Fruit fly (Drosophila melanogaster) whole organism, embryonic: ENCODE data around the gene CG42820.
A peak's percentile ranks its signal among the peaks of the same experiment; 100 is the strongest.

Experiments
- CG10274 ChIP-seq: fragments of 200-800 bp; sonication (Bioruptor generic); optimal IDR thresholded peaks from 3 replicates; lab custom pipeline; 2017; ENCODE audit warnings: missing biosample characterization, mild to moderate bottlenecking, missing genetic modification characterization
- CG11093 ChIP-seq: fragments of 200-800 bp; sonication (Bioruptor generic); IDR thresholded peaks from 3 replicates; pipeline ENCODE4 v1.3.6; 2022; ENCODE audit warnings: missing biosample characterization, missing genetic modification characterization
- CG11560 ChIP-seq: fragments of 200-800 bp; sonication (Bioruptor generic); IDR thresholded peaks from 3 replicates; pipeline ENCODE4 v1.3.6; 2022; ENCODE audit warnings: missing biosample characterization, missing genetic modification characterization
- CG12236 ChIP-seq: fragments of 200-800 bp; sonication (Bioruptor generic); optimal IDR thresholded peaks from 2 replicates; lab custom pipeline; 2016; ENCODE audit warnings: missing biosample characterization, missing genetic modification characterization
- CG13123 ChIP-seq: fragments of 200-800 bp; sonication (Bioruptor generic); optimal IDR thresholded peaks from 2 replicates; lab custom pipeline; 2016; ENCODE audit warnings: missing biosample characterization, missing genetic modification characterization
- CG14014 ChIP-seq: fragments of 200-800 bp; sonication (Bioruptor generic); IDR thresholded peaks from 2 replicates; pipeline ENCODE4 v1.3.6; 2022; ENCODE audit warnings: missing biosample characterization, missing genetic modification characterization
- CG14965 ChIP-seq: fragments of 200-800 bp; sonication (Bioruptor generic); optimal IDR thresholded peaks from 2 replicates; lab custom pipeline; 2016; ENCODE audit warnings: missing biosample characterization, missing genetic modification characterization, borderline replicate concordance
- CG15269 ChIP-seq: fragments of 200-800 bp; sonication (Bioruptor generic); optimal IDR thresholded peaks from 2 replicates; lab custom pipeline; 2018; ENCODE audit warnings: missing biosample characterization, mild to moderate bottlenecking, missing genetic modification characterization, moderate library complexity
- CG15696 ChIP-seq: fragments of 200-800 bp; sonication (Bioruptor generic); optimal IDR thresholded peaks from 2 replicates; lab custom pipeline; 2019; ENCODE audit warnings: missing biosample characterization, mild to moderate bottlenecking, missing genetic modification characterization, moderate library complexity
- CG16813 ChIP-seq: fragments of 200-800 bp; sonication (Bioruptor generic); IDR thresholded peaks from 3 replicates; pipeline ENCODE4 v1.3.6; 2022; ENCODE audit warnings: missing biosample characterization, missing genetic modification characterization; ENCODE audit not compliant: partially characterized antibody
- CG16863 ChIP-seq: fragments of 200-800 bp; sonication (Bioruptor generic); optimal IDR thresholded peaks from 3 replicates; lab custom pipeline; 2016; ENCODE audit warnings: missing biosample characterization, missing genetic modification characterization
- CG17359 ChIP-seq: fragments of 200-800 bp; sonication (Bioruptor generic); optimal IDR thresholded peaks from 3 replicates; lab custom pipeline; 2018; ENCODE audit warnings: missing biosample characterization, mild to moderate bottlenecking, missing genetic modification characterization, moderate library complexity
- CG17802 ChIP-seq: fragments of 200-800 bp; sonication (Bioruptor generic); optimal IDR thresholded peaks from 2 replicates; lab custom pipeline; 2018; ENCODE audit warnings: missing biosample characterization, mild to moderate bottlenecking, missing genetic modification characterization, moderate library complexity
- CG18262 ChIP-seq: fragments of 200-800 bp; optimal IDR thresholded peaks from 3 replicates; lab custom pipeline; 2019; ENCODE audit warnings: missing biosample characterization, mild to moderate bottlenecking, missing genetic modification characterization, moderate library complexity
- CG2202 ChIP-seq: fragments of 200-800 bp; sonication (Bioruptor generic); optimal IDR thresholded peaks from 2 replicates; lab custom pipeline; 2018; ENCODE audit warnings: missing biosample characterization, mild to moderate bottlenecking, missing genetic modification characterization
- CG32772 ChIP-seq: fragments of 200-800 bp; sonication (Bioruptor generic); IDR thresholded peaks from 2 replicates; pipeline ENCODE4 v1.3.6; 2022; ENCODE audit warnings: missing biosample characterization, missing genetic modification characterization
- CG3995 ChIP-seq: fragments of 200-800 bp; sonication (Bioruptor generic); optimal IDR thresholded peaks from 3 replicates; lab custom pipeline; 2016; ENCODE audit warnings: missing biosample characterization, missing genetic modification characterization
- CG4404 ChIP-seq: fragments of 200-800 bp; sonication (Bioruptor generic); IDR thresholded peaks from 2 replicates; pipeline ENCODE4 v1.3.6; 2022; ENCODE audit warnings: missing biosample characterization, missing genetic modification characterization
- CG4424 ChIP-seq: fragments of 200-800 bp; sonication (Bioruptor generic); optimal IDR thresholded peaks from 3 replicates; lab custom pipeline; 2016; ENCODE audit warnings: missing biosample characterization, missing genetic modification characterization
- CG6683 ChIP-seq: fragments of 200-800 bp; sonication (Bioruptor generic); optimal IDR thresholded peaks from 2 replicates; lab custom pipeline; 2017; ENCODE audit warnings: missing biosample characterization, mild to moderate bottlenecking, missing genetic modification characterization, missing genetic modification reagents
- CG6854 ChIP-seq: fragments of 200-800 bp; sonication (Bioruptor generic); optimal IDR thresholded peaks from 3 replicates; lab custom pipeline; 2017; ENCODE audit warnings: missing biosample characterization, mild to moderate bottlenecking, missing genetic modification characterization
- CG7987 ChIP-seq: fragments of 200-800 bp; sonication (Bioruptor generic); optimal IDR thresholded peaks from 2 replicates; lab custom pipeline; 2018; ENCODE audit warnings: missing biosample characterization, mild to moderate bottlenecking, missing genetic modification characterization, moderate library complexity
- CrebB ChIP-seq: fragments of 200-800 bp; sonication (Bioruptor generic); optimal IDR thresholded peaks from 3 replicates; lab custom pipeline; 2018; ENCODE audit warnings: missing biosample characterization, mild to moderate bottlenecking, missing genetic modification characterization
- D19A ChIP-seq: fragments of 200-800 bp; optimal IDR thresholded peaks from 3 replicates; lab custom pipeline; 2019; ENCODE audit warnings: missing biosample characterization, mild to moderate bottlenecking, missing genetic modification characterization, moderate library complexity
- HLH4C ChIP-seq: fragments of 200-800 bp; sonication (Bioruptor generic); IDR thresholded peaks from 3 replicates; pipeline ENCODE4 v1.3.6; 2022; ENCODE audit warnings: missing biosample characterization, missing genetic modification characterization; ENCODE audit not compliant: partially characterized antibody
- Hmx ChIP-seq: fragments of 200-800 bp; sonication (Bioruptor generic); optimal IDR thresholded peaks from 2 replicates; lab custom pipeline; 2016; ENCODE audit warnings: missing biosample characterization, missing genetic modification characterization
- Mrtf ChIP-seq: fragments of 200-800 bp; sonication (Bioruptor generic); IDR thresholded peaks from 3 replicates; pipeline ENCODE4 v1.3.6; 2022; ENCODE audit warnings: missing biosample characterization, missing genetic modification characterization
- Oli ChIP-seq: fragments of 200-800 bp; sonication (Bioruptor generic); optimal IDR thresholded peaks from 2 replicates; lab custom pipeline; 2018; ENCODE audit warnings: missing biosample characterization, mild to moderate bottlenecking, missing genetic modification characterization, moderate library complexity
- bsh ChIP-seq, 2 experiments: fragments of 200-800 bp; sonication (Bioruptor generic); optimal IDR thresholded peaks; 2 replicates each; lab custom pipeline; 2017 to 2018; ENCODE audit warnings: mild to moderate bottlenecking in 2 of 2, missing biosample characterization in 2 of 2, missing genetic modification characterization in 2 of 2, moderate library complexity in 1 of 2
- cad ChIP-seq: fragments of >200 bp; optimal IDR thresholded peaks from 2 replicates; lab custom pipeline; 2017; ENCODE audit warnings: missing biosample characterization, missing genetic modification characterization
- cato ChIP-seq: fragments of 200-800 bp; sonication (Bioruptor generic); optimal IDR thresholded peaks from 2 replicates; lab custom pipeline; 2016; ENCODE audit warnings: missing biosample characterization, missing genetic modification characterization, borderline replicate concordance
- ci ChIP-seq: fragments of 200-800 bp; sonication (Bioruptor generic); IDR thresholded peaks from 3 replicates; pipeline ENCODE4 v1.3.6; 2022; ENCODE audit warnings: missing biosample characterization, missing genetic modification characterization
- dpn ChIP-seq, 2 experiments: fragments of 200-800 bp; sonication (Bioruptor generic); optimal IDR thresholded peaks; 3 replicates each; lab custom pipeline; 2016; ENCODE audit warnings: missing biosample characterization in 2 of 2, missing genetic modification characterization in 2 of 2
- ems ChIP-seq: fragments of 200-800 bp; sonication (Bioruptor generic); optimal IDR thresholded peaks from 3 replicates; lab custom pipeline; 2016; ENCODE audit warnings: missing biosample characterization, missing genetic modification characterization
- en ChIP-seq: fragments of 200-800 bp; sonication (Bioruptor generic); optimal IDR thresholded peaks from 2 replicates; lab custom pipeline; 2016; ENCODE audit warnings: missing biosample characterization, missing genetic modification characterization
- eyg ChIP-seq: fragments of 200-800 bp; sonication (Bioruptor generic); optimal IDR thresholded peaks from 3 replicates; lab custom pipeline; 2016; ENCODE audit warnings: missing biosample characterization, missing genetic modification characterization
- ftz-f1 ChIP-seq: fragments of 200-800 bp; sonication (Bioruptor generic); optimal IDR thresholded peaks from 2 replicates; lab custom pipeline; 2016; ENCODE audit warnings: missing biosample characterization, missing genetic modification characterization
- gsb ChIP-seq: fragments of 200-800 bp; sonication (Bioruptor generic); IDR thresholded peaks from 2 replicates; pipeline ENCODE4 v1.3.6; 2022; ENCODE audit warnings: missing biosample characterization, missing genetic modification characterization
- hb ChIP-seq: fragments of 200-800 bp; sonication (Bioruptor generic); IDR thresholded peaks from 3 replicates; pipeline ENCODE4 v1.3.6; 2022; ENCODE audit warnings: missing biosample characterization, missing genetic modification characterization; ENCODE audit not compliant: partially characterized antibody
- jigr1 ChIP-seq: fragments of 200-800 bp; sonication (Bioruptor generic); IDR thresholded peaks from 3 replicates; pipeline ENCODE4 v1.3.6; 2022; ENCODE audit warnings: missing biosample characterization, missing genetic modification characterization
- jumu ChIP-seq: fragments of 200-800 bp; sonication (Bioruptor generic); optimal IDR thresholded peaks from 3 replicates; lab custom pipeline; 2016; ENCODE audit warnings: missing biosample characterization, missing genetic modification characterization
- klu ChIP-seq: fragments of 200-800 bp; sonication (Bioruptor generic); IDR thresholded peaks from 2 replicates; pipeline ENCODE4 v1.3.6; 2022; ENCODE audit warnings: missing biosample characterization, missing genetic modification characterization
- lilli ChIP-seq: fragments of 200-800 bp; sonication (Bioruptor generic); optimal IDR thresholded peaks from 3 replicates; lab custom pipeline; 2016; ENCODE audit warnings: missing biosample characterization, missing genetic modification characterization
- lmd ChIP-seq: fragments of 200-800 bp; sonication (Bioruptor generic); IDR thresholded peaks from 2 replicates; pipeline ENCODE4 v1.3.6; 2022; ENCODE audit warnings: missing biosample characterization, missing genetic modification characterization
- org-1 ChIP-seq: fragments of 200-800 bp; sonication (Bioruptor generic); optimal IDR thresholded peaks from 2 replicates; lab custom pipeline; 2017; ENCODE audit warnings: missing biosample characterization, missing genetic modification characterization
- p53 ChIP-seq: fragments of 200-800 bp; sonication (Bioruptor generic); optimal IDR thresholded peaks from 2 replicates; lab custom pipeline; 2016; ENCODE audit warnings: missing biosample characterization, missing genetic modification characterization
- phol ChIP-seq: fragments of 200-800 bp; sonication (Bioruptor generic); optimal IDR thresholded peaks from 3 replicates; lab custom pipeline; 2018; ENCODE audit warnings: missing biosample characterization, mild to moderate bottlenecking, missing genetic modification characterization, moderate library complexity
- pnt ChIP-seq: fragments of 200-800 bp; sonication (Bioruptor generic); optimal IDR thresholded peaks from 3 replicates; lab custom pipeline; 2016; ENCODE audit warnings: missing biosample characterization, missing genetic modification characterization
- stc ChIP-seq: fragments of 200-800 bp; sonication (Bioruptor generic); IDR thresholded peaks from 2 replicates; pipeline ENCODE4 v1.3.6; 2022; ENCODE audit warnings: missing biosample characterization, missing genetic modification characterization
- twi ChIP-seq: fragments of 200-800 bp; optimal IDR thresholded peaks from 2 replicates; lab custom pipeline; 2019; ENCODE audit warnings: missing biosample characterization, mild to moderate bottlenecking, missing genetic modification characterization, moderate library complexity
- vfl ChIP-seq: fragments of 200-800 bp; sonication (Bioruptor generic); optimal IDR thresholded peaks from 2 replicates; lab custom pipeline; 2016; ENCODE audit warnings: missing biosample characterization, missing genetic modification characterization

CG42820 gene

DNA sequence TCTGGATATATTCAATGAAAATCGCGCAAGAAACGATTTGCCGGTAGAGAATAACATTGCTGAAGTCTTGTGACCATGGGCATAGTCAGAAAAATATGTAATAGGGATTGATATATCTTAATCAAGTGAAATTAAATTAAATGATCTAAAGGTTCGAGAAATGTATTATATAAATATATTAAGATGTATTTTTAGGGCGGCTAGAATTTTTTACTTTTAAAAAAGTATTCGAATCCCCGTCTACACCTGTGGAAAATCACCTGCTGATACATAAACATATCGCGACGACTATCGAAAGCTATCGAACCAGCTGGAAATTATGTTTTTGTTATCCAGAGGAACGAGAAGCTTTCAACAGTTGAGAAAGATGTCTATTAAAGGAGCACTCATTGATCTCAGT is 15.5 kb downstream of the CG42820 start, which contains the start of the genes CG13390 and CG17294 (continued):
- TF ChIP-seq pnt (peak; percentile 93), jumu (GFP tag; lab: Kevin White, UChicago) (peak; percentile 91), CG17359 (tag; lab: Kevin White, UChicago) (peak; percentile 100), phol (tag; lab: Kevin White, UChicago) (peak; percentile 99), CG16863 (GFP tag; lab: Kevin White, UChicago) (peak; percentile 92), lmd (GFP tag; lab: Robert Waterston, UW) (peak; percentile 99), CG11560 (peak; percentile 95), Hmx (GFP tag; lab: Kevin White, UChicago) (peak; percentile 85), lilli (GFP tag; lab: Kevin White, UChicago) (peak; percentile 99), CG16813 (GFP tag; lab: Robert Waterston, UW) (peak; percentile 68), gsb (GFP tag; lab: Robert Waterston, UW) (peak; percentile 99), CG6854 (GFP tag; lab: Kevin White, UChicago) (peak; percentile 100), CG4424 (GFP tag; lab: Kevin White, UChicago) (peak; percentile 99), hb (peak; percentile 37; the same call in 1 of the 3 replicates), CG11093 (GFP tag; lab: Robert Waterston, UW) (peak; percentile 99), jigr1 (GFP tag; lab: Robert Waterston, UW) (peak; percentile 99), twi (tag; lab: Kevin White, UChicago) (peak; percentile 99), ems (GFP tag; lab: Kevin White, UChicago) (peak; percentile 97), CG15696 (tag; lab: Kevin White, UChicago) (peak; percentile 99), CG32772 (GFP tag; lab: Robert Waterston, UW) (peak; percentile 100), en (peak; percentile 79), CG15269 (peak; percentile 100), ci (GFP tag; lab: Robert Waterston, UW) (peak; percentile 100), klu (GFP tag; lab: Robert Waterston, UW) (peak; percentile 99), stc (peak; percentile 100), CG13123 (GFP tag; lab: Kevin White, UChicago) (peak; percentile 98), Oli (tag; lab: Kevin White, UChicago) (peak; percentile 100), CG14965 (peak; percentile 37), CG4404 (GFP tag; lab: Robert Waterston, UW) (peak; percentile 99), CG7987 (GFP tag; lab: Kevin White, UChicago) (peak; percentile 98), p53 (peak; percentile 23), CG17802 (tag; lab: Kevin White, UChicago) (peak; percentile 93), CG10274 (GFP tag; lab: Kevin White, UChicago) (peak; percentile 94), org-1 (GFP tag; lab: Kevin White, UChicago) (peak; percentile 98), CG18262 (peak; percentile 100), dpn (GFP tag; optimal IDR thresholded peaks at IDR 0.05; lab: Kevin White, UChicago) (peak; percentile 96 to 100), cad (GFP tag; lab: Kevin White, UChicago) (no peak), CG3995 (GFP tag; lab: Kevin White, UChicago) (peak; percentile 90), CG2202 (tag; lab: Kevin White, UChicago) (peak; percentile 99), cato (GFP tag; lab: Kevin White, UChicago) (peak; percentile 98), eyg (GFP tag; lab: Kevin White, UChicago) (peak; percentile 91), CG14014 (GFP tag; lab: Robert Waterston, UW) (peak; percentile 100), CG6683 (peak; percentile 99), vfl (GFP tag; lab: Kevin White, UChicago) (peak; percentile 96), ftz-f1 (peak; percentile 82), D19A (tag; lab: Kevin White, UChicago) (peak; percentile 98), HLH4C (GFP tag; lab: Robert Waterston, UW) (peak; percentile 76), CG12236 (GFP tag; lab: Kevin White, UChicago) (peak; percentile 85), bsh (GFP tag; optimal IDR thresholded peaks at IDR 0.05; lab: Kevin White, UChicago) (peak; percentile 97 to 100), CrebB (peak; percentile 99), Mrtf (GFP tag; lab: Robert Waterston, UW) (peak; percentile 99)
